Worm (Caenorhabditis elegans) whole organism, L3 larva: ENCODE data around the gene srx-82.

ENCODE experiments used
- ama-1 ChIP-seq: fragments of 150-350 bp; optimal IDR thresholded peaks from 2 replicates; lab custom pipeline; 2018
- ceh-16 ChIP-seq: sonication (generic microtip); optimal IDR thresholded peaks from 2 replicates; lab custom pipeline; 2017; ENCODE audit warnings: missing biosample characterization, missing genetic modification characterization
- ceh-28 ChIP-seq: fragments of 150-350 bp; optimal IDR thresholded peaks from 2 replicates; lab custom pipeline; 2014; ENCODE audit warnings: missing biosample characterization, missing genetic modification reagents, missing genetic modification characterization
- ceh-82 ChIP-seq: fragments of 150-350 bp; optimal IDR thresholded peaks from 2 replicates; lab custom pipeline; 2014; ENCODE audit warnings: missing biosample characterization, missing genetic modification characterization
- ceh-9 ChIP-seq: sonication (generic microtip); optimal IDR thresholded peaks from 2 replicates; lab custom pipeline; 2018; ENCODE audit warnings: missing biosample characterization, missing genetic modification characterization
- daf-12 ChIP-seq: fragments of 150-350 bp; optimal IDR thresholded peaks from 2 replicates; lab custom pipeline; 2014; ENCODE audit warnings: missing biosample characterization, missing genetic modification reagents, missing genetic modification characterization
- egl-27 ChIP-seq: sonication (generic microtip); optimal IDR thresholded peaks from 4 replicates; lab custom pipeline; 2017; ENCODE audit warnings: missing biosample characterization, missing genetic modification reagents, missing genetic modification characterization
- egl-5 ChIP-seq: fragments of 150-350 bp; optimal IDR thresholded peaks from 2 replicates; lab custom pipeline; 2017; ENCODE audit warnings: missing biosample characterization, missing genetic modification reagents, missing genetic modification characterization, inconsistent platforms
- elt-1 ChIP-seq: fragments of 150-350 bp; optimal IDR thresholded peaks from 2 replicates; lab custom pipeline; 2014; ENCODE audit warnings: missing biosample characterization, missing genetic modification characterization
- elt-2 ChIP-seq: sonication (generic microtip); optimal IDR thresholded peaks from 2 replicates; lab custom pipeline; 2016; ENCODE audit warnings: missing genetic modification reagents, mild to moderate bottlenecking, missing genetic modification characterization, missing compliant biosample characterization
- elt-3 ChIP-seq, 3 experiments: fragments of 150-350 bp in 1 of 3; sonication (generic microtip) in 2 of 3; optimal IDR thresholded peaks; 2 replicates in 2 of 3; 4 replicates in 1 of 3; lab custom pipeline; 2014 to 2017; ENCODE audit warnings: missing biosample characterization in 3 of 3, missing genetic modification characterization in 3 of 3
- eor-1 ChIP-seq, 2 experiments: fragments of 150-350 bp; optimal IDR thresholded peaks; 2 replicates each; lab custom pipeline; 2014 to 2018; ENCODE audit warnings: missing biosample characterization in 2 of 2, missing genetic modification characterization in 2 of 2
- fkh-10 ChIP-seq: sonication (generic microtip); optimal IDR thresholded peaks from 2 replicates; lab custom pipeline; 2017; ENCODE audit warnings: missing biosample characterization, missing genetic modification reagents, missing genetic modification characterization
- fkh-2 ChIP-seq: fragments of 150-350 bp; optimal IDR thresholded peaks from 2 replicates; lab custom pipeline; 2014; ENCODE audit warnings: missing biosample characterization, missing genetic modification reagents, missing genetic modification characterization
- jun-1 ChIP-seq: fragments of 150-350 bp; optimal IDR thresholded peaks from 2 replicates; lab custom pipeline; 2014; ENCODE audit warnings: missing biosample characterization, missing genetic modification reagents, missing genetic modification characterization
- lin-15B ChIP-seq: fragments of 150-350 bp; optimal IDR thresholded peaks from 2 replicates; lab custom pipeline; 2014; ENCODE audit warnings: missing biosample characterization, missing genetic modification characterization
- lin-39 ChIP-seq: fragments of 150-350 bp; optimal IDR thresholded peaks from 2 replicates; lab custom pipeline; 2018; ENCODE audit warnings: missing biosample characterization, missing genetic modification reagents, missing genetic modification characterization
- lsy-12 ChIP-seq: sonication (generic microtip); optimal IDR thresholded peaks from 2 replicates; lab custom pipeline; 2016; ENCODE audit warnings: mild to moderate bottlenecking, missing genetic modification characterization, missing compliant biosample characterization
- mdl-1 ChIP-seq: fragments of 150-350 bp; optimal IDR thresholded peaks from 2 replicates; lab custom pipeline; 2014; ENCODE audit warnings: missing biosample characterization, missing genetic modification characterization
- mml-1 ChIP-seq: fragments of 150-350 bp; sonication (generic microtip); optimal IDR thresholded peaks from 3 replicates; lab custom pipeline; 2014; ENCODE audit warnings: missing biosample characterization, missing genetic modification characterization
- nfya-1 ChIP-seq: sonication (generic microtip); optimal IDR thresholded peaks from 2 replicates; lab custom pipeline; 2017; ENCODE audit warnings: missing genetic modification characterization, mild to moderate bottlenecking, missing compliant biosample characterization, antibody characterized with exemption, moderate library complexity; ENCODE audit not compliant: insufficient read depth
- nhr-11 ChIP-seq: fragments of 150-350 bp; optimal IDR thresholded peaks from 2 replicates; lab custom pipeline; 2014; ENCODE audit warnings: missing biosample characterization, missing genetic modification characterization
- nhr-12 ChIP-seq: fragments of 150-350 bp; optimal IDR thresholded peaks from 2 replicates; lab custom pipeline; 2014; ENCODE audit warnings: missing biosample characterization, missing genetic modification characterization
- nhr-23 ChIP-seq: fragments of 150-350 bp; optimal IDR thresholded peaks from 2 replicates; lab custom pipeline; 2014; ENCODE audit warnings: missing biosample characterization, missing genetic modification reagents, missing genetic modification characterization
- nhr-237 ChIP-seq: fragments of 150-350 bp; optimal IDR thresholded peaks from 2 replicates; lab custom pipeline; 2014; ENCODE audit warnings: missing biosample characterization, missing genetic modification characterization
- nhr-25 ChIP-seq: sonication (generic microtip); optimal IDR thresholded peaks from 2 replicates; lab custom pipeline; 2017; ENCODE audit warnings: missing biosample characterization, missing genetic modification characterization
- nhr-43 ChIP-seq: sonication (generic microtip); optimal IDR thresholded peaks from 2 replicates; lab custom pipeline; 2016; ENCODE audit warnings: mild to moderate bottlenecking, missing genetic modification characterization, missing compliant biosample characterization; ENCODE audit not compliant: poor library complexity, severe bottlenecking
- nhr-67 ChIP-seq: fragments of 150-350 bp; optimal IDR thresholded peaks from 2 replicates; lab custom pipeline; 2014; ENCODE audit warnings: missing biosample characterization, missing genetic modification characterization
- nhr-76 ChIP-seq: fragments of 150-350 bp; sonication (generic microtip); optimal IDR thresholded peaks from 5 replicates; lab custom pipeline; 2014; ENCODE audit warnings: missing biosample characterization, missing genetic modification characterization
- nhr-77 ChIP-seq: fragments of 150-350 bp; optimal IDR thresholded peaks from 2 replicates; lab custom pipeline; 2014; ENCODE audit warnings: missing biosample characterization, missing genetic modification characterization
- pha-4 ChIP-seq: fragments of 150-350 bp; optimal IDR thresholded peaks from 2 replicates; lab custom pipeline; 2014; ENCODE audit warnings: missing biosample characterization, missing genetic modification reagents, missing genetic modification characterization
- pqm-1 ChIP-seq: fragments of 150-350 bp; optimal IDR thresholded peaks from 2 replicates; lab custom pipeline; 2017; ENCODE audit warnings: missing biosample characterization, missing genetic modification characterization, inconsistent platforms
- sea-2 ChIP-seq: fragments of 150-350 bp; sonication (generic microtip); optimal IDR thresholded peaks from 4 replicates; lab custom pipeline; 2014; ENCODE audit warnings: missing biosample characterization, missing genetic modification reagents, missing genetic modification characterization
- skn-1 ChIP-seq: fragments of 150-350 bp; optimal IDR thresholded peaks from 2 replicates; lab custom pipeline; 2014; ENCODE audit warnings: missing biosample characterization, missing genetic modification characterization
- snpc-4 ChIP-seq: fragments of 150-350 bp; optimal IDR thresholded peaks from 2 replicates; lab custom pipeline; 2014; ENCODE audit warnings: missing biosample characterization, missing genetic modification characterization
- tbx-2 ChIP-seq: sonication (generic microtip); optimal IDR thresholded peaks from 2 replicates; lab custom pipeline; 2016; ENCODE audit warnings: mild to moderate bottlenecking, missing genetic modification characterization, missing compliant biosample characterization
- unc-39 ChIP-seq: sonication (generic microtip); optimal IDR thresholded peaks from 4 replicates; lab custom pipeline; 2017; ENCODE audit warnings: missing biosample characterization, missing genetic modification characterization
- unc-62 ChIP-seq: fragments of 150-350 bp; sonication (generic microtip); optimal IDR thresholded peaks from 4 replicates; lab custom pipeline; 2014; ENCODE audit warnings: missing biosample characterization, missing genetic modification reagents, missing genetic modification characterization
- zag-1 ChIP-seq: fragments of 150-350 bp; optimal IDR thresholded peaks from 2 replicates; lab custom pipeline; 2014; ENCODE audit warnings: missing biosample characterization, missing genetic modification characterization
- ztf-4 ChIP-seq: fragments of 150-350 bp; optimal IDR thresholded peaks from 2 replicates; lab custom pipeline; 2014; ENCODE audit warnings: missing biosample characterization, missing genetic modification characterization

Gene srx-82

ce11 chrV:11546795-11547194 is 42.7 kb upstream of the srx-82 start, which contains the start of gene F38B7.11:
Gene F38B7.11, plus strand, starts transcription at chrV:11547095.
- TF ChIP-seq lin-15B, result no peak
- no peak for TF ChIP-seq fkh-2 (tag; lab: Kevin White, UChicago)
- no peak for TF ChIP-seq nhr-76
- no peak for TF ChIP-seq pqm-1 (tag; lab: Kevin White, UChicago)
- no peak for TF ChIP-seq fkh-10 (GFP tag; lab: Kevin White, UChicago)
- TF ChIP-seq pha-4, result no peak
- no peak for TF ChIP-seq lsy-12 (tag; lab: Kevin White, UChicago)
- no peak for TF ChIP-seq eor-1 (tag; optimal IDR thresholded peaks at IDR 0.05; lab: Kevin White, UChicago)
- TF ChIP-seq egl-27 (tag; lab: Kevin White, UChicago), result no peak
- no peak for TF ChIP-seq zag-1 (tag; lab: Kevin White, UChicago)
- no peak for TF ChIP-seq ama-1 (lab: Kevin White, UChicago)
- TF ChIP-seq jun-1 (tag; lab: Kevin White, UChicago), result no peak
- TF ChIP-seq nhr-12 (tag; lab: Kevin White, UChicago), result no peak
- no peak for TF ChIP-seq daf-12 (tag; lab: Kevin White, UChicago)
- TF ChIP-seq snpc-4 (tag; lab: Kevin White, UChicago), result no peak
- no peak for TF ChIP-seq elt-1 (tag; lab: Kevin White, UChicago)

ce11 chrV:11548914-11549406 is 40.6 kb upstream of the srx-82 start, which contains the start of the genes F38B7.17 and F38B7.3:
Gene F38B7.17, minus strand, starts transcription at chrV:11548964.
Gene F38B7.3, plus strand, starts transcription at chrV:11549107.
- no peak for TF ChIP-seq nhr-23 (tag; lab: Kevin White, UChicago)
- TF ChIP-seq snpc-4 (tag; lab: Kevin White, UChicago), result peak; percentile 6
- no peak for TF ChIP-seq nhr-77 (tag; lab: Kevin White, UChicago)
- TF ChIP-seq elt-1 (tag; lab: Kevin White, UChicago), result peak; percentile 4
- no peak for TF ChIP-seq fkh-2 (tag; lab: Kevin White, UChicago)
- no peak for TF ChIP-seq ama-1 (lab: Kevin White, UChicago)
- TF ChIP-seq sea-2 (GFP tag; lab: Kevin White, UChicago), result no peak
- no peak for TF ChIP-seq nhr-12 (tag; lab: Kevin White, UChicago)
- TF ChIP-seq jun-1 (tag; lab: Kevin White, UChicago), result no peak
- no peak for TF ChIP-seq ceh-82 (tag; lab: Kevin White, UChicago)
- TF ChIP-seq fkh-10 (GFP tag; lab: Kevin White, UChicago), result no peak
- TF ChIP-seq ceh-9 (tag; lab: Kevin White, UChicago), result no peak
- TF ChIP-seq nhr-25 (tag; lab: Kevin White, UChicago), result peak; percentile 89
- TF ChIP-seq mml-1 (tag; lab: Kevin White, UChicago), result no peak
- no peak for TF ChIP-seq unc-39 (tag; lab: Kevin White, UChicago)
- TF ChIP-seq ceh-16 (tag; lab: Kevin White, UChicago), result no peak
- TF ChIP-seq elt-3 (tag; optimal IDR thresholded peaks at IDR 0.05; lab: Kevin White, UChicago), result no peak
- TF ChIP-seq ceh-28, result no peak
- no peak for TF ChIP-seq ztf-4 (tag; lab: Kevin White, UChicago)
- peak; percentile 34 for TF ChIP-seq pqm-1 (tag; lab: Kevin White, UChicago)
- peak; percentile 2 for TF ChIP-seq egl-5
- no peak for TF ChIP-seq tbx-2
- TF ChIP-seq pha-4, result peak; percentile 82
- no peak for TF ChIP-seq zag-1 (tag; lab: Kevin White, UChicago)
- TF ChIP-seq mdl-1, result peak; percentile 75
- no peak for TF ChIP-seq nhr-11 (tag; lab: Kevin White, UChicago)
- TF ChIP-seq lsy-12 (tag; lab: Kevin White, UChicago), result no peak
- no peak for TF ChIP-seq nhr-237
- no peak for TF ChIP-seq unc-62 (GFP tag; lab: Kevin White, UChicago)
- peak; percentile 18 for TF ChIP-seq lin-39
- TF ChIP-seq nhr-43 (tag; lab: Kevin White, UChicago), result peak; percentile 15
- peak; percentile 1 for TF ChIP-seq skn-1 (tag; lab: Kevin White, UChicago)
- no peak for TF ChIP-seq egl-27 (tag; lab: Kevin White, UChicago)
- peak; percentile 68 for TF ChIP-seq nfya-1 (tag; lab: Kevin White, UChicago)
- TF ChIP-seq elt-2, result peak; percentile 79
- TF ChIP-seq, all 47 proteins: peak for 12

- no peak for TF ChIP-seq ceh-82 (tag; lab: Kevin White, UChicago)
- TF ChIP-seq ztf-4 (tag; lab: Kevin White, UChicago), result no peak
- no peak for TF ChIP-seq lsy-12 (tag; lab: Kevin White, UChicago)
- TF ChIP-seq nhr-25 (tag; lab: Kevin White, UChicago), result no peak
- TF ChIP-seq nhr-77 (tag; lab: Kevin White, UChicago), result no peak
- TF ChIP-seq jun-1 (tag; lab: Kevin White, UChicago), result no peak
- TF ChIP-seq elt-1 (tag; lab: Kevin White, UChicago), result no peak
- no peak for TF ChIP-seq egl-5
- TF ChIP-seq ceh-28, result no peak
- no peak for TF ChIP-seq nhr-67 (tag; lab: Kevin White, UChicago)
These were observed 37.2 kb upstream of the srx-82 start, which contains the start of gene srx-85 for ce11 chrV:11552379-11552778. Gene srx-85, plus strand, starts transcription at chrV:11552679.
